Fruit fly (Drosophila melanogaster) whole organism, embryonic: ENCODE data around the gene SREBP.

Source experiments
- Antp ChIP-seq: fragments of 200-800 bp; sonication (Bioruptor generic); optimal IDR thresholded peaks from 3 replicates; lab custom pipeline; 2016; ENCODE audit warnings: missing biosample characterization, missing genetic modification characterization
- Asciz ChIP-seq: fragments of 200-800 bp; sonication (Bioruptor generic); optimal IDR thresholded peaks from 2 replicates; lab custom pipeline; 2017; ENCODE audit warnings: missing biosample characterization, mild to moderate bottlenecking, missing genetic modification characterization, missing genetic modification reagents
- BtbVII ChIP-seq: fragments of 200-800 bp; sonication (Bioruptor generic); optimal IDR thresholded peaks from 3 replicates; lab custom pipeline; 2017; ENCODE audit warnings: missing biosample characterization, mild to moderate bottlenecking, missing genetic modification characterization
- CG11456 ChIP-seq: fragments of 200-800 bp; sonication (Bioruptor generic); IDR thresholded peaks from 3 replicates; pipeline ENCODE4 v1.3.6; 2022; ENCODE audit warnings: missing biosample characterization, missing genetic modification characterization
- CG12071 ChIP-seq: fragments of 200-800 bp; sonication (Bioruptor generic); optimal IDR thresholded peaks from 3 replicates; lab custom pipeline; 2018; ENCODE audit warnings: missing biosample characterization, mild to moderate bottlenecking, missing genetic modification characterization
- CG12219 ChIP-seq: fragments of 200-800 bp; sonication (Bioruptor generic); optimal IDR thresholded peaks from 3 replicates; lab custom pipeline; 2018; ENCODE audit warnings: missing biosample characterization, mild to moderate bottlenecking, missing genetic modification characterization
- CG12236 ChIP-seq: fragments of 200-800 bp; sonication (Bioruptor generic); optimal IDR thresholded peaks from 2 replicates; lab custom pipeline; 2016; ENCODE audit warnings: missing biosample characterization, missing genetic modification characterization
- CG12942 ChIP-seq: fragments of 200-800 bp; sonication (Bioruptor generic); optimal IDR thresholded peaks from 3 replicates; lab custom pipeline; 2016; ENCODE audit warnings: missing biosample characterization, missing genetic modification characterization
- CG13296 ChIP-seq: fragments of 200-800 bp; sonication (Bioruptor generic); optimal IDR thresholded peaks from 3 replicates; lab custom pipeline; 2018; ENCODE audit warnings: missing biosample characterization, mild to moderate bottlenecking, missing genetic modification characterization
- CG14710 ChIP-seq: fragments of 200-800 bp; sonication (Bioruptor generic); optimal IDR thresholded peaks from 3 replicates; lab custom pipeline; 2019; ENCODE audit warnings: missing biosample characterization, mild to moderate bottlenecking, missing genetic modification characterization, moderate library complexity
- CG16813 ChIP-seq: fragments of 200-800 bp; sonication (Bioruptor generic); IDR thresholded peaks from 3 replicates; pipeline ENCODE4 v1.3.6; 2022; ENCODE audit warnings: missing biosample characterization, missing genetic modification characterization; ENCODE audit not compliant: partially characterized antibody
- CG16815 ChIP-seq: fragments of 200-800 bp; sonication (Bioruptor generic); optimal IDR thresholded peaks from 3 replicates; lab custom pipeline; 2017; ENCODE audit warnings: missing biosample characterization, mild to moderate bottlenecking, missing genetic modification characterization
- CG17359 ChIP-seq: fragments of 200-800 bp; sonication (Bioruptor generic); optimal IDR thresholded peaks from 3 replicates; lab custom pipeline; 2018; ENCODE audit warnings: missing biosample characterization, mild to moderate bottlenecking, missing genetic modification characterization, moderate library complexity
- CG17912 ChIP-seq: fragments of 200-800 bp; sonication (Bioruptor generic); optimal IDR thresholded peaks from 2 replicates; lab custom pipeline; 2018; ENCODE audit warnings: missing biosample characterization, mild to moderate bottlenecking, missing genetic modification characterization
- CG18476 ChIP-seq: fragments of 200-800 bp; sonication (Bioruptor generic); optimal IDR thresholded peaks from 2 replicates; lab custom pipeline; 2016; ENCODE audit warnings: missing biosample characterization, mild to moderate bottlenecking, missing genetic modification characterization
- CG18599 ChIP-seq: fragments of 200-800 bp; sonication (Bioruptor generic); optimal IDR thresholded peaks from 3 replicates; lab custom pipeline; 2017; ENCODE audit warnings: missing biosample characterization, missing genetic modification characterization, mild to moderate bottlenecking, moderate library complexity, missing genetic modification reagents
- CG32767 ChIP-seq: fragments of 200-800 bp; sonication (Bioruptor generic); IDR thresholded peaks from 2 replicates; pipeline ENCODE4 v1.3.6; 2022; ENCODE audit warnings: missing biosample characterization, missing genetic modification characterization
- CG4404 ChIP-seq: fragments of 200-800 bp; sonication (Bioruptor generic); IDR thresholded peaks from 2 replicates; pipeline ENCODE4 v1.3.6; 2022; ENCODE audit warnings: missing biosample characterization, missing genetic modification characterization
- CG6765 ChIP-seq: fragments of 200-800 bp; sonication (Bioruptor generic); optimal IDR thresholded peaks from 3 replicates; lab custom pipeline; 2017; ENCODE audit warnings: missing biosample characterization, mild to moderate bottlenecking, missing genetic modification characterization
- CG7556 ChIP-seq: fragments of 200-800 bp; sonication (Bioruptor generic); optimal IDR thresholded peaks from 2 replicates; lab custom pipeline; 2017; ENCODE audit warnings: missing biosample characterization, mild to moderate bottlenecking, missing genetic modification characterization
- CHES-1-like ChIP-seq: fragments of 200-800 bp; sonication (Bioruptor generic); optimal IDR thresholded peaks from 2 replicates; lab custom pipeline; 2016; ENCODE audit warnings: missing biosample characterization, missing genetic modification characterization
- CrebB ChIP-seq: fragments of 200-800 bp; sonication (Bioruptor generic); optimal IDR thresholded peaks from 3 replicates; lab custom pipeline; 2018; ENCODE audit warnings: missing biosample characterization, mild to moderate bottlenecking, missing genetic modification characterization
- Drgx ChIP-seq: fragments of 200-800 bp; sonication (Bioruptor generic); IDR thresholded peaks from 2 replicates; pipeline ENCODE4 v1.3.6; 2022; ENCODE audit warnings: missing biosample characterization, missing genetic modification characterization
- ERR ChIP-seq: fragments of 200-800 bp; sonication (Bioruptor generic); optimal IDR thresholded peaks from 2 replicates; lab custom pipeline; 2016; ENCODE audit warnings: missing biosample characterization, missing genetic modification characterization
- H15 ChIP-seq: fragments of 200-800 bp; sonication (Bioruptor generic); IDR thresholded peaks from 3 replicates; pipeline ENCODE4 v1.3.6; 2022; ENCODE audit warnings: missing biosample characterization, missing genetic modification characterization
- HHEX ChIP-seq: fragments of 200-800 bp; sonication (Bioruptor generic); optimal IDR thresholded peaks from 3 replicates; lab custom pipeline; 2017; ENCODE audit warnings: missing biosample characterization, mild to moderate bottlenecking, missing genetic modification characterization, missing genetic modification reagents
- HLH3B ChIP-seq: fragments of 200-800 bp; sonication (Bioruptor generic); IDR thresholded peaks from 2 replicates; pipeline ENCODE4 v1.3.6; 2022; ENCODE audit warnings: missing biosample characterization, missing genetic modification characterization
- HmgZ ChIP-seq: fragments of 200-800 bp; sonication (Bioruptor generic); optimal IDR thresholded peaks from 2 replicates; lab custom pipeline; 2018; ENCODE audit warnings: missing biosample characterization, mild to moderate bottlenecking, missing genetic modification characterization
- Hmr ChIP-seq: fragments of 200-800 bp; sonication (Bioruptor generic); optimal IDR thresholded peaks from 3 replicates; lab custom pipeline; 2017; ENCODE audit warnings: mild to moderate bottlenecking, missing biosample characterization, missing genetic modification reagents, missing genetic modification characterization
- MTF-1 ChIP-seq: fragments of 200-800 bp; sonication (Bioruptor generic); optimal IDR thresholded peaks from 2 replicates; lab custom pipeline; 2018; ENCODE audit warnings: missing biosample characterization, mild to moderate bottlenecking, missing genetic modification characterization, borderline replicate concordance
- Meics ChIP-seq: fragments of 200-800 bp; sonication (Bioruptor generic); optimal IDR thresholded peaks from 2 replicates; lab custom pipeline; 2017; ENCODE audit warnings: missing biosample characterization, mild to moderate bottlenecking, missing genetic modification characterization
- NK7.1 ChIP-seq: fragments of 200-800 bp; sonication (Bioruptor generic); optimal IDR thresholded peaks from 3 replicates; lab custom pipeline; 2016; ENCODE audit warnings: missing biosample characterization, missing genetic modification characterization
- Nf-YC ChIP-seq: fragments of 200-800 bp; optimal IDR thresholded peaks from 3 replicates; lab custom pipeline; 2019; ENCODE audit warnings: missing biosample characterization, mild to moderate bottlenecking, missing genetic modification characterization, moderate library complexity
- Optix ChIP-seq: fragments of 200-800 bp; sonication (Bioruptor generic); IDR thresholded peaks from 3 replicates; pipeline ENCODE4 v1.3.6; 2022; ENCODE audit warnings: missing biosample characterization, missing genetic modification characterization
- Poxn ChIP-seq: fragments of 200-800 bp; sonication (Bioruptor generic); IDR thresholded peaks from 2 replicates; pipeline ENCODE4 v1.3.6; 2022; ENCODE audit warnings: missing biosample characterization, missing genetic modification characterization
- Ptx1 ChIP-seq: fragments of 200-800 bp; sonication (Bioruptor generic); IDR thresholded peaks from 2 replicates; pipeline ENCODE4 v1.3.6; 2022; ENCODE audit warnings: missing biosample characterization, missing genetic modification characterization
- Side ChIP-seq: fragments of 200-800 bp; sonication (Bioruptor generic); optimal IDR thresholded peaks from 2 replicates; lab custom pipeline; 2016; ENCODE audit warnings: missing biosample characterization, missing genetic modification characterization
- Trl ChIP-seq, 3 experiments: fragments of >200 bp in 2 of 3; fragments of 200-800 bp in 1 of 3; sonication (Bioruptor generic) in 1 of 3; optimal IDR thresholded peaks; 2 replicates in 1 of 3; 3 replicates in 2 of 3; lab custom pipeline; 2016 to 2017; ENCODE audit warnings: missing biosample characterization in 1 of 3, missing genetic modification characterization in 1 of 3
- al ChIP-seq: fragments of 200-800 bp; sonication (Bioruptor generic); IDR thresholded peaks from 2 replicates; pipeline ENCODE4 v1.3.6; 2022; ENCODE audit warnings: missing biosample characterization, missing genetic modification characterization
- ase ChIP-seq: fragments of 200-800 bp; sonication (Bioruptor generic); IDR thresholded peaks from 3 replicates; pipeline ENCODE4 v1.3.6; 2022; ENCODE audit warnings: missing biosample characterization, missing genetic modification characterization
- dan ChIP-seq: fragments of 200-800 bp; sonication (Bioruptor generic); IDR thresholded peaks from 2 replicates; pipeline ENCODE4 v1.3.6; 2022; ENCODE audit warnings: missing biosample characterization, missing genetic modification characterization
- dati ChIP-seq: fragments of 200-800 bp; sonication (Bioruptor generic); IDR thresholded peaks from 2 replicates; pipeline ENCODE4 v1.3.6; 2022; ENCODE audit warnings: missing biosample characterization, missing genetic modification characterization
- dimm ChIP-seq: fragments of 200-800 bp; sonication (Bioruptor generic); IDR thresholded peaks from 2 replicates; pipeline ENCODE4 v1.3.6; 2022; ENCODE audit warnings: missing biosample characterization, missing genetic modification characterization
- eyg ChIP-seq: fragments of 200-800 bp; sonication (Bioruptor generic); optimal IDR thresholded peaks from 3 replicates; lab custom pipeline; 2016; ENCODE audit warnings: missing biosample characterization, missing genetic modification characterization
- kah ChIP-seq: fragments of 200-800 bp; sonication (Bioruptor generic); optimal IDR thresholded peaks from 2 replicates; lab custom pipeline; 2018; ENCODE audit warnings: missing biosample characterization, mild to moderate bottlenecking, missing genetic modification characterization
- nerfin-2 ChIP-seq: fragments of 200-800 bp; sonication (Bioruptor generic); IDR thresholded peaks from 2 replicates; pipeline ENCODE4 v1.3.6; 2022; ENCODE audit warnings: missing biosample characterization, missing genetic modification characterization; ENCODE audit not compliant: partially characterized antibody
- phol ChIP-seq: fragments of 200-800 bp; sonication (Bioruptor generic); optimal IDR thresholded peaks from 3 replicates; lab custom pipeline; 2018; ENCODE audit warnings: missing biosample characterization, mild to moderate bottlenecking, missing genetic modification characterization, moderate library complexity
- ranshi ChIP-seq: fragments of 200-800 bp; sonication (Bioruptor generic); IDR thresholded peaks from 2 replicates; pipeline ENCODE4 v1.3.6; 2022; ENCODE audit warnings: missing biosample characterization, missing genetic modification characterization
- sug ChIP-seq: fragments of 200-800 bp; optimal IDR thresholded peaks from 2 replicates; lab custom pipeline; 2019; ENCODE audit warnings: missing biosample characterization, mild to moderate bottlenecking, missing genetic modification characterization, moderate library complexity
- toy ChIP-seq: fragments of 200-800 bp; sonication (Bioruptor generic); IDR thresholded peaks from 2 replicates; pipeline ENCODE4 v1.3.6; 2022; ENCODE audit warnings: missing biosample characterization, missing genetic modification characterization
- unpg ChIP-seq: fragments of 200-800 bp; sonication (Bioruptor generic); optimal IDR thresholded peaks from 3 replicates; lab custom pipeline; 2018; ENCODE audit warnings: missing biosample characterization, mild to moderate bottlenecking, missing genetic modification characterization, moderate library complexity

The SREBP gene

dm6 chr3L:19846960-19847359, 53.2 kb downstream of the SREBP start (continued):
- TF ChIP-seq CG6765 (GFP tag; lab: Kevin White, UChicago): peak; percentile 7
- peak; percentile 24 for TF ChIP-seq MTF-1 (GFP tag; lab: Kevin White, UChicago)
- TF ChIP-seq NK7.1 (GFP tag; lab: Kevin White, UChicago): peak; percentile 34
- no peak for TF ChIP-seq dati (GFP tag; lab: Robert Waterston, UW)
- TF ChIP-seq HmgZ: peak; percentile 8
- no peak for TF ChIP-seq Ptx1
- no peak for TF ChIP-seq H15
- TF ChIP-seq CG12942 (GFP tag; lab: Kevin White, UChicago): no peak
- no peak for TF ChIP-seq CG32767
- no peak for TF ChIP-seq Optix (GFP tag; lab: Robert Waterston, UW)
- TF ChIP-seq BtbVII (GFP tag; lab: Kevin White, UChicago): peak; percentile 69
- peak; percentile 29 for TF ChIP-seq CG17359
- TF ChIP-seq HHEX (GFP tag; lab: Kevin White, UChicago): peak; percentile 41
- no peak for TF ChIP-seq Trl (optimal IDR thresholded peaks at IDR 0.05; lab: Kevin White, UChicago)
- peak; percentile 19 for TF ChIP-seq Trl (GFP tag; optimal IDR thresholded peaks at IDR 0.05; lab: Kevin White, UChicago)
- no peak for TF ChIP-seq toy (GFP tag; lab: Robert Waterston, UW)
- peak; percentile 34 for TF ChIP-seq sug (tag; lab: Kevin White, UChicago)
- peak; percentile 77 for TF ChIP-seq Hmr (GFP tag; lab: Kevin White, UChicago)
- TF ChIP-seq Drgx (GFP tag; lab: Robert Waterston, UW): no peak
- peak; percentile 8 for TF ChIP-seq CG12219 (GFP tag; lab: Kevin White, UChicago)
- no peak for TF ChIP-seq phol
- no peak for TF ChIP-seq dimm (GFP tag; lab: Robert Waterston, UW)
- no peak for TF ChIP-seq dan (GFP tag; lab: Robert Waterston, UW)
- peak; percentile 67 for TF ChIP-seq CG13296 (GFP tag; lab: Kevin White, UChicago)
- TF ChIP-seq al (GFP tag; lab: Robert Waterston, UW): no peak
- TF ChIP-seq eyg (GFP tag; lab: Kevin White, UChicago): peak; percentile 61
- TF ChIP-seq CG4404 (GFP tag; lab: Robert Waterston, UW): no peak
- TF ChIP-seq CG18476: no peak
- no peak for TF ChIP-seq ERR (GFP tag; lab: Kevin White, UChicago)
- TF ChIP-seq Antp (GFP tag; lab: Kevin White, UChicago): peak; percentile 10
- TF ChIP-seq ase (GFP tag; lab: Robert Waterston, UW): no peak
- TF ChIP-seq CG7556 (GFP tag; lab: Kevin White, UChicago): peak; percentile 37
- TF ChIP-seq CG16813: no peak
- TF ChIP-seq CG14710 (tag; lab: Kevin White, UChicago): no peak
- peak; percentile 47 for TF ChIP-seq CrebB (tag; lab: Kevin White, UChicago)
- no peak for TF ChIP-seq nerfin-2 (GFP tag; lab: Robert Waterston, UW)
- TF ChIP-seq kah (GFP tag; lab: Kevin White, UChicago): no peak
- TF ChIP-seq unpg (GFP tag; lab: Kevin White, UChicago): peak; percentile 52
- no peak; the same call in 1 of the 2 replicates for TF ChIP-seq ranshi (GFP tag; lab: Robert Waterston, UW)
- TF ChIP-seq Nf-YC (tag; lab: Kevin White, UChicago): no peak
- TF ChIP-seq Meics (GFP tag; lab: Kevin White, UChicago): peak; percentile 41
- TF ChIP-seq CG12236: no peak
- no peak for TF ChIP-seq CHES-1-like (GFP tag; lab: Kevin White, UChicago)
- TF ChIP-seq CG11456: no peak
- peak; percentile 21 for TF ChIP-seq CG17912 (GFP tag; lab: Kevin White, UChicago)
- TF ChIP-seq Asciz (GFP tag; lab: Kevin White, UChicago): peak; percentile 45
- TF ChIP-seq CG16815 (GFP tag; lab: Kevin White, UChicago): no peak
- peak; percentile 55 for TF ChIP-seq CG18599 (GFP tag; lab: Kevin White, UChicago)
- 0 out of 2 replicates have a peak, but pooled peaks have one; percentile 6 for TF ChIP-seq HLH3B (GFP tag; lab: Robert Waterston, UW)
- peak; percentile 3 for TF ChIP-seq Side
- TF ChIP-seq Poxn (GFP tag; lab: Robert Waterston, UW): no peak
- peak; percentile 71 for TF ChIP-seq CG12071 (GFP tag; lab: Kevin White, UChicago)
